Fruit fly (Drosophila melanogaster): ENCODE measurements around the gene CG14301.

The CG14301 gene

DNA sequence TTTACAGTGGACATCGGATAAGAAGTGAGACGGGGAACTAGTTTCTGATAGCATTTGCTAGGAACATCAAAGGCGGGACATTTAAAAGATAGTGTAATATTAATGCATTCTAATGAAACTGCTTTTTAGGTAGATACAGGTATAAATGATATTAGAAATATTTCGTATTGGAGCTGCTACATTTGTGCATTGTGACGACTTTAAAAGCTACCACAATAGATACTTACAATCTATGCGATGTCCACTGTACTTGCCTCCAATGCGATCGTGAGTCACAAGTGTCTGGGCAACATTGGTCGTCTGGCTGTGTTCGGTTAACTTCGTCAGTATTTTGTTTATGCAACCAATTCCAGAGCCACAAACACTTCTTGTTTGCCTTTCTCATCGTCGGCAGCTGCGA lies 28.6 kb upstream of the CG14301 start (continued):
- TF ChIP-seq CG2889 (GFP tag; IDR thresholded peaks at IDR 0.05) (no peak), Trl (optimal IDR thresholded peaks at IDR 0.05) (no peak), Trl (GFP tag; optimal IDR thresholded peaks at IDR 0.05) (no peak), CG7963 (GFP tag; IDR thresholded peaks at IDR 0.05; ENCODE audit: partially characterized antibody) (no peak), CG17359 (tag; optimal IDR thresholded peaks at IDR 0.05) (peak; percentile 6), CG4854 (GFP tag; optimal IDR thresholded peaks at IDR 0.05) (no peak), corto (GFP tag; optimal IDR thresholded peaks at IDR 0.05) (no peak), Usf (GFP tag; optimal IDR thresholded peaks at IDR 0.05) (no peak), CG10274 (GFP tag; optimal IDR thresholded peaks at IDR 0.05) (no peak), Med (GFP tag) (peak; percentile 69), CG6254 (GFP tag; optimal IDR thresholded peaks at IDR 0.05) (no peak), sim (GFP tag; IDR thresholded peaks at IDR 0.05) (no peak), slou (GFP tag; optimal IDR thresholded peaks at IDR 0.05) (no peak), CG1603 (tag; optimal IDR thresholded peaks at IDR 0.05) (peak; percentile 32), CG8924 (tag; optimal IDR thresholded peaks at IDR 0.05) (no peak), CG33213 (GFP tag; optimal IDR thresholded peaks at IDR 0.05) (no peak), HLH4C (GFP tag; IDR thresholded peaks at IDR 0.05; ENCODE audit: partially characterized antibody) (no peak), CG12659 (GFP tag; optimal IDR thresholded peaks at IDR 0.05) (peak; percentile 10), CG2116 (GFP tag; optimal IDR thresholded peaks at IDR 0.05) (no peak), Hr51 (GFP tag; optimal IDR thresholded peaks at IDR 0.05) (peak in 1 of 2 experiments; percentile 13), ems (GFP tag; optimal IDR thresholded peaks at IDR 0.05) (no peak), shn (GFP tag; optimal IDR thresholded peaks at IDR 0.05) (no peak), Aef1 (GFP tag; IDR thresholded peaks at IDR 0.05) (peak; percentile 26; the same call in 1 of the 3 replicates), Ssrp (tag; optimal IDR thresholded peaks at IDR 0.05) (peak; percentile 9), Nf-YA (GFP tag; IDR thresholded peaks at IDR 0.05) (no peak), C15 (GFP tag; IDR thresholded peaks at IDR 0.05) (no peak), CG16863 (GFP tag; optimal IDR thresholded peaks at IDR 0.05) (peak; percentile 12), CG11093 (GFP tag; IDR thresholded peaks at IDR 0.05) (no peak), CG6854 (GFP tag; optimal IDR thresholded peaks at IDR 0.05) (no peak), CG31365 (tag; optimal IDR thresholded peaks at IDR 0.05) (no peak), maf-S (GFP tag; optimal IDR thresholded peaks at IDR 0.05) (no peak), CG17328 (GFP tag; IDR thresholded peaks at IDR 0.05) (0 out of 2 replicates have a peak, but pooled peaks have one; percentile 4), Antp (GFP tag; optimal IDR thresholded peaks at IDR 0.05) (no peak), CG17186 (GFP tag; optimal IDR thresholded peaks at IDR 0.05) (no peak), Hmr (GFP tag; optimal IDR thresholded peaks at IDR 0.05) (no peak), CG4328 (GFP tag; optimal IDR thresholded peaks at IDR 0.05) (no peak), chn (GFP tag; optimal IDR thresholded peaks at IDR 0.05) (peak; percentile 11), grau (tag; optimal IDR thresholded peaks at IDR 0.05) (peak; percentile 89), nerfin-1 (tag; optimal IDR thresholded peaks at IDR 0.05) (no peak), kay (GFP tag; optimal IDR thresholded peaks at IDR 0.05) (peak; percentile 25), CG16815 (GFP tag; optimal IDR thresholded peaks at IDR 0.05) (no peak), CG9437 (GFP tag; optimal IDR thresholded peaks at IDR 0.05) (no peak), btn (GFP tag; optimal IDR thresholded peaks at IDR 0.05) (no peak), HLH3B (GFP tag; IDR thresholded peaks at IDR 0.05) (0 out of 2 replicates have a peak, but pooled peaks have one; percentile 20), TFAM (GFP tag; optimal IDR thresholded peaks at IDR 0.05) (no peak), jumu (GFP tag; optimal IDR thresholded peaks at IDR 0.05) (no peak), tin (GFP tag; optimal IDR thresholded peaks at IDR 0.05) (peak; percentile 12), cato (GFP tag; optimal IDR thresholded peaks at IDR 0.05; ENCODE audit: borderline replicate concordance) (no peak), CG14710 (tag; optimal IDR thresholded peaks at IDR 0.05) (peak; percentile 7), CG6272 (GFP tag; IDR thresholded peaks at IDR 0.05) (0 out of 2 replicates have a peak, but pooled peaks have one; percentile 7), CG1024 (GFP tag; IDR thresholded peaks at IDR 0.05) (no peak), trem (tag; optimal IDR thresholded peaks at IDR 0.05) (no peak)
